Fruit fly (Drosophila melanogaster) ovary, adult (tissue): ENCODE measurements around the gene Dnai2.

Source experiments
- CG17801 ChIP-seq: fragments of 200-800 bp; optimal IDR thresholded peaks from 2 replicates; lab custom pipeline; 2019; ENCODE audit warnings: missing biosample characterization, mild to moderate bottlenecking, missing genetic modification characterization, moderate library complexity; ENCODE audit not compliant: partially characterized antibody

Dnai2 gene

DNA sequence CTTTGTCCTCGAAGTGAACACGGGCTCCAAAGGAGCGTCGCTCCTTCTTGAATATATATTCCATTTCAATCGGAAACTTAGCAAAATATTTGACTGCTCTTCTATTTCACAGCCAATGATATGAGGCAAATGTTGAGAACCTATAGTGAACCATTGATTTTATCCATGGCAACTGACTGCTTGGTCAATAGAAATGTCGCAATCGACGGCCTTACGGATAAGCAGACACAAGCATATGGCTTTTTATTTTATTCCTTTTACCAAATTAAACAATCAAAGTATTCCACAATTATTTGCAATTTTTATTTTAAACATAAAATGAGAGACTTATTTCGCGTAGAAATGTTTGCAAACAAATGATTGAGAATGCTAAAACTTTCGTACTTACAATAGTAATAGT is at the start of gene Dnai2:
Gene Dnai2 (minus strand): TSS at position 101 of the 400 bp plus-strand sequence.
- no peak for TF ChIP-seq CG17801 (GFP tag; lab: Kevin White, UChicago)

DNA sequence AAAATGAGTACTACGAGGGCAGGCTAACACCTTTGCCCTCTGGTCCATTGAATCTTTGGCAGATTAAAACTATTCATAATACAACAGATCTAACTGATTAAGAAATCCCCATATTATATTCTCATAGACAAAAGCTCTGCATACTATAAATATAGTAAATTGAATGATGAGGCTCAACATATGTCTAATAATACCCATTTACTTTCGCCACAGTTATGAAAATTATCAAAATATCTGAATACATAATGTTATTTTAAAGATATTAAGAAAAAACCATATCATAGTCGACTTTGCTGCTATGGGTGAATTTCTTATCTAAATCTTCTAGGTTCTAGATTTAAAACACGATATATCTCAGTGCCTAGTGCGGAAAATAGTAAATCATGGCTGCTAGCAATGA is 32.8 kb upstream of the Dnai2 start, which contains the start of gene CG32087:
Gene CG32087 (plus strand): TSS at position 301 of the 400 bp plus-strand sequence.
- TF ChIP-seq CG17801 (GFP tag; lab: Kevin White, UChicago) = no peak

- no peak for TF ChIP-seq CG17801 (GFP tag; lab: Kevin White, UChicago)
Measured at dm6 chr3L:11728147-11728546, 29.1 kb upstream of the Dnai2 start, which contains the start of gene sunn. sunn (plus strand) TSS chr3L:11728348.

DNA sequence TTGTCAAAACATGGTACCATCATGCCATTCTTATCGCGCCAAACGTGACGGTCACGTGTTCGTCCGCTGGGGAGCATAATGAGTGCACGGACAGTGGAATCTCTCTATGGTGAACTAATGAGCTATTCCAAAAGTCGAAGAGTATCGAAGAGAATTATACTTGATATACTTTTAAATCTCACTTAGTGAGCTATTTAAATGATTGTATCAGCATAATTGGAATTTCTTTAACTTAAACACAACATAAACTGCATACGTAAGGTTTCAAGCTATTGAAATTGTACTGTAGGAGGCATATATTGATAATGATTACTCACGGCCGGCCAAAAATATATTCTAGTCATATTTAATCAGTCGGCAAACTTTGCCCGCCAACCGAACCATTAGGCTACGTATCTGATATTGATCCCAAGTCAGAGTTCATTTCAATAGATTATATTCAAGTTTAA is 22.5 kb upstream of the Dnai2 start:
- TF ChIP-seq CG17801 (GFP tag; lab: Kevin White, UChicago) = peak; percentile 18

- TF ChIP-seq CG17801 (GFP tag; lab: Kevin White, UChicago) = peak; percentile 51
Measured at dm6 chr3L:11720780-11721179, 21.7 kb upstream of the Dnai2 start, which contains the start of gene Bmcp. Bmcp (plus strand) TSS chr3L:11720934.

- no peak for TF ChIP-seq CG17801 (GFP tag; lab: Kevin White, UChicago)
Measured at dm6 chr3L:11717993-11718392, 18.9 kb upstream of the Dnai2 start.

DNA sequence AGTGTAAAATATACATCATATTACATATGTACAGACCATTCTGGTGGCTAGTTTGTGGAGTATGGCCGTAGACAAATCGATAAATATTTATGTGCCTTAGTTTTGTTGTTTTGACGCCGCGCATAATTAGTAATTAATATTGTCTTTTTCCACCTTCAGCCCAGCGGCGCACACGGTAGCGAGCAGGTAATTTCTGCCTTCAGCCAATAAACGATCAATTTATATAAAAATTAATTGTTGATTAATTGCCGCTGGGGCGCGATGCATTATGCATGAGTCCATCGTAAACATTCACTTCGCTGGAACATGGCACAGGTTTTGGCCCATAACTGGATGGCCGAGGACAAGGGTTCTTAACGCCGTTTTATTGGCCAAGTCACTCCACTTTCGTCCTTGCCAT is 18.2 kb upstream of the Dnai2 start:
- no peak for TF ChIP-seq CG17801 (GFP tag; lab: Kevin White, UChicago)

dm6 chr3L:11716899-11717298 is 17.8 kb upstream of the Dnai2 start:
- no peak for TF ChIP-seq CG17801 (GFP tag; lab: Kevin White, UChicago)

DNA sequence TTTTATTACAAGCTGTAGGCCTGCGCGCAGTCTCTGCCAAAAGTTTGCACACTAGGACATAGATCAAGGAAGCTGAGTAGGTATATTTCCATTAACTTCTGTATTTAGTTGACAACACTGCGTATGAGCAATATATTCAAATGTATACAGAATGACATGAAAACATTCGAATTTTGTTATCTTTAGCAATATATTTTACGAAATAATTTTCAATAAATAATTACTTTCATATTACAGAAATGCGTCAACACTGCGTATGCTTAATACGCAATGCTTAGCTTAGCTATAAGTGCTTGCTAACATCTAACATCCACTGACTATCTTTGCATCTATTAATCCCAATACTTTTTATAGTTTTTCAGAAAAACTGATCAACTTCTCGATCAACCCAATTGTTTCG is 17.3 kb upstream of the Dnai2 start:
- no peak for TF ChIP-seq CG17801 (GFP tag; lab: Kevin White, UChicago)

DNA sequence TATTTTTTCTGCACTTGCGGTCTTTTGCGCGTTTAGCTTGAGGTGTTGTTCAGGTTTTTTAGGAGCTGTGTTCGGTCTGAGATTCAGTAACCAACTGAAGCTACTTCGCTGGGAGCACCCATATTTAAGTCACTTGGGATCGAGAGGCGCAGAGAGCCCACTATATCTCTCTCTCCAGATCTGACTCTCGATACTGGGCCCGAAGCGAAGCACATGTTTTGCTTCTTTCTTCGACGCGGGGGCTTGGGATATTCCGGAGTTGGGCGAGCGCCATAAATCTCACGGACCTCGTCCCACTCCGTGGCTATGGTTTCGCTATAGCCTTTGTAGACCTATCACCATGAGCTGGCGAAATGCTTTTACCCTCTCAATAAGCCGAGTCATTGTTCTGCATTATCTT is 16.1 kb upstream of the Dnai2 start, which contains the start of gene CG14132:
Gene CG14132 (minus strand): TSS at position 99 of the 400 bp plus-strand sequence.
- no peak for TF ChIP-seq CG17801 (GFP tag; lab: Kevin White, UChicago)

dm6 chr3L:11712839-11713238 is 13.8 kb upstream of the Dnai2 start:
- no peak for TF ChIP-seq CG17801 (GFP tag; lab: Kevin White, UChicago)

DNA sequence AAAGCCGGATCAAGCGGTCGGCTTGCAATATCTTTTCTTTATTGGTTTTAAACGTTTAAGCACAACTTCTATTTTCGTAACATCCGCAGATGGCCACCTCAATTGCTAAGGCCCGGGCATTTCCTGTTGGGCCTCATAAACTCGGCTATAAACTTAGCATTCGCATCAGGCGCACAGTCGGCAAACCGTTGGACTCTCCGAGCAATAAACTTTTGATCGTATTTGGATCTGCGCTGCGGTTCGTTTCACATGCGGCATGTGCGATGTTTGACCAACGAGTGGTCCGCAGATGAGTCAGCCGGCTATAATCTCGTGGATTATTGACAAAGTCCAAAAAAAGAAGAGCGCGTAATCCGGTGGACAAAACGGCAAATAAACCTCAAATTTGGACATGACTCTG is 12.7 kb upstream of the Dnai2 start:
- TF ChIP-seq CG17801 (GFP tag; lab: Kevin White, UChicago) = no peak

dm6 chr3L:11711059-11711628 is 12.1 kb upstream of the Dnai2 start, which contains the start of gene crim:
crim (minus strand) TSS chr3L:11711386.
- TF ChIP-seq CG17801 (GFP tag; lab: Kevin White, UChicago) = no peak

DNA sequence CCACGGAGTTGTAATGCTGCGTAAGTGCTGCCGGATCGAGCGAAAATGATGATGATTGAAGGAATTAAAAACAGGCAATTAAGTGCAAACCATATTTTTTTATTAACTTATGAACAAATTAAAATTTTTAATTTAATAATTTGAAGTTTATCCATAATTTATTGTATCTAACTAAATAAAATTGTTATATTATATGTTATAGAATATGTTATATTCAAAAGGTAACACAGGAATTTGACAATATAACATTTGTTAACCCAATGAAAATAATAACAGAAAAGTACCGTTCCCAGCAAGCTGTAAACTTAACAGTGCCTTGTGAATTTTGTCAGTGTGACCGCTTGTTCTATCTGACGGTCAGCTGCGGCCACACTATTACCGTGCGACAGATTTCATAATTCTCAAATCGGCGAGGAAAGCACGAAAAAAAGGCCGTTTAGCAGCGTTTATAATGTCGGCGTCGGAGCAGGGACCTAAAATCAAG is 9.6 kb upstream of the Dnai2 start, which contains the start of the genes Ccdc56 and mtTFB1:
Gene Ccdc56 (plus strand): TSS at position 347 of the 484 bp plus-strand sequence.
Gene mtTFB1 (plus strand): TSS at position 347 of the 484 bp plus-strand sequence.
- TF ChIP-seq CG17801 (GFP tag; lab: Kevin White, UChicago) = no peak

dm6 chr3L:11707978-11708632 is 9.0 kb upstream of the Dnai2 start, which contains the start of gene CG11658:
CG11658 (minus strand) TSS chr3L:11708553.
- peak; percentile 7 for TF ChIP-seq CG17801 (GFP tag; lab: Kevin White, UChicago)
